Fruit fly (Drosophila melanogaster): ENCODE results near the gene Vps45.

Vps45 gene

dm6 chr3R:9570657-9571056 lies 6.9 kb downstream of the Vps45 start:
- no peak for TF ChIP-seq Bteb2 (GFP tag; optimal IDR thresholded peaks at IDR 0.05)
- TF ChIP-seq CG14667 (GFP tag; IDR thresholded peaks at IDR 0.05): no peak
- peak; percentile 27 for TF ChIP-seq sug (tag; optimal IDR thresholded peaks at IDR 0.05)
- TF ChIP-seq Pdp1 (GFP tag; optimal IDR thresholded peaks at IDR 0.05): peak in 1 of 2 experiments; percentile 35
- peak; percentile 24 for TF ChIP-seq sens (GFP tag)
- TF ChIP-seq CG2889 (GFP tag; IDR thresholded peaks at IDR 0.05): no peak
- no peak for TF ChIP-seq CG6254 (GFP tag; optimal IDR thresholded peaks at IDR 0.05)
- TF ChIP-seq CG6791 (GFP tag; IDR thresholded peaks at IDR 0.05; ENCODE audit: partially characterized antibody): 0 out of 3 replicates have a peak, but pooled peaks have one; percentile 33

dm6 chr3R:9571523-9571922 lies 7.8 kb downstream of the Vps45 start, which contains the start of gene CG9396:
Gene CG9396, minus strand, starts transcription at chr3R:9571623.
- no peak for TF ChIP-seq HHEX (GFP tag; optimal IDR thresholded peaks at IDR 0.05)
- TF ChIP-seq sens (GFP tag): peak; percentile 19
- TF ChIP-seq CG16863 (GFP tag; optimal IDR thresholded peaks at IDR 0.05): no peak

- peak; percentile 74 for TF ChIP-seq vvl (GFP tag; IDR thresholded peaks at IDR 0.05)
- peak; percentile 31 for TF ChIP-seq CG10543 (GFP tag; optimal IDR thresholded peaks at IDR 0.05)
- TF ChIP-seq Sry-β (GFP tag; optimal IDR thresholded peaks at IDR 0.05): no peak
- no peak for TF ChIP-seq nmo (GFP tag; optimal IDR thresholded peaks at IDR 0.05)
- TF ChIP-seq pros (GFP tag; optimal IDR thresholded peaks at IDR 0.05): no peak
- no peak for TF ChIP-seq zen (tag; optimal IDR thresholded peaks at IDR 0.05)
- TF ChIP-seq CG18764 (GFP tag; optimal IDR thresholded peaks at IDR 0.05): no peak
- peak; percentile 19 for TF ChIP-seq CG18599 (GFP tag; optimal IDR thresholded peaks at IDR 0.05)
- TF ChIP-seq Ptx1 (GFP tag; IDR thresholded peaks at IDR 0.05): 0 out of 2 replicates have a peak, but pooled peaks have one; percentile 7
- no peak for TF ChIP-seq CG8478 (optimal IDR thresholded peaks at IDR 0.05)
- TF ChIP-seq cwo (GFP tag; optimal IDR thresholded peaks at IDR 0.05): no peak
- TF ChIP-seq run (tag; optimal IDR thresholded peaks at IDR 0.05): no peak
- TF ChIP-seq CG11723 (GFP tag; optimal IDR thresholded peaks at IDR 0.05): no peak
- no peak for TF ChIP-seq maf-S (GFP tag; optimal IDR thresholded peaks at IDR 0.05)
- peak; percentile 31; the same call in 1 of the 3 replicates for TF ChIP-seq CG11456 (GFP tag; IDR thresholded peaks at IDR 0.05)
- TF ChIP-seq Nf-YA (GFP tag; IDR thresholded peaks at IDR 0.05): no peak
- TF ChIP-seq CG10366 (GFP tag; IDR thresholded peaks at IDR 0.05): no peak
- no peak for TF ChIP-seq slou (GFP tag; optimal IDR thresholded peaks at IDR 0.05)
- TF ChIP-seq ase (GFP tag; IDR thresholded peaks at IDR 0.05): no peak
- TF ChIP-seq NC2β (GFP tag; optimal IDR thresholded peaks at IDR 0.05): no peak
- no peak for TF ChIP-seq Camta (GFP tag; optimal IDR thresholded peaks at IDR 0.05)
- no peak for TF ChIP-seq CG11398 (GFP tag; optimal IDR thresholded peaks at IDR 0.05)
- no peak for TF ChIP-seq MTF-1 (GFP tag; optimal IDR thresholded peaks at IDR 0.05; ENCODE audit: borderline replicate concordance)
- TF ChIP-seq D19B (GFP tag; optimal IDR thresholded peaks at IDR 0.05): no peak
- TF ChIP-seq crp (GFP tag; optimal IDR thresholded peaks at IDR 0.05): no peak
- no peak for TF ChIP-seq CG31441 (GFP tag; IDR thresholded peaks at IDR 0.05)
- TF ChIP-seq hkb (optimal IDR thresholded peaks at IDR 0.05): no peak
- TF ChIP-seq hkb (GFP tag; IDR thresholded peaks at IDR 0.05): no peak
- no peak for TF ChIP-seq CHES-1-like (GFP tag; optimal IDR thresholded peaks at IDR 0.05)
- TF ChIP-seq CG31365 (tag; optimal IDR thresholded peaks at IDR 0.05): no peak
- no peak for TF ChIP-seq gsb-n (tag; optimal IDR thresholded peaks at IDR 0.05)
- TF ChIP-seq CG1602 (GFP tag; optimal IDR thresholded peaks at IDR 0.05): no peak
- no peak for TF ChIP-seq CG6654 (GFP tag; optimal IDR thresholded peaks at IDR 0.05)
- no peak for TF ChIP-seq Max (GFP tag; optimal IDR thresholded peaks at IDR 0.05)
- TF ChIP-seq CG6272 (GFP tag; IDR thresholded peaks at IDR 0.05): no peak
- TF ChIP-seq ERR (GFP tag; optimal IDR thresholded peaks at IDR 0.05): no peak
- TF ChIP-seq Adf1 (GFP tag; IDR thresholded peaks at IDR 0.05): no peak; the same call in 1 of the 2 replicates
These were observed 9.4 kb downstream of the Vps45 start for dm6 chr3R:9572929-9573811.

All from whole organism, embryonic.